Worm (Caenorhabditis elegans): Measurements from ENCODE around the gene trmt-10C.2.

The trmt-10C.2 gene

ce11 chrIII:6380472-6380871 is 34.4 kb downstream of the trmt-10C.2 start, which contains the start of gene C16A3.5:
C16A3.5 (plus strand) TSS chrIII:6380772.
- no peak for TF ChIP-seq C04F5.9 (tag; optimal IDR thresholded peaks at IDR 0.05)
- no peak for TF ChIP-seq nhr-71 (tag; optimal IDR thresholded peaks at IDR 0.05)
- no peak for TF ChIP-seq tbx-2 (tag; optimal IDR thresholded peaks at IDR 0.05)
- TF ChIP-seq hlh-17 (GFP tag; optimal IDR thresholded peaks at IDR 0.05; ENCODE audit: borderline replicate concordance) = no peak
- TF ChIP-seq lin-13 (GFP tag; optimal IDR thresholded peaks at IDR 0.05) = no peak
- TF ChIP-seq sptf-1 (tag; optimal IDR thresholded peaks at IDR 0.05) = no peak
- no peak for TF ChIP-seq mab-9 (GFP tag; IDR thresholded peaks at IDR 0.05)

- TF ChIP-seq ama-1 (optimal IDR thresholded peaks at IDR 0.05) (no peak), efl-1 (optimal IDR thresholded peaks at IDR 0.05) (no peak), efl-1 (GFP tag; optimal IDR thresholded peaks at IDR 0.05 in 1 of 2) (peak in 1 of 2 experiments; percentile 75), nhr-12 (tag; optimal IDR thresholded peaks at IDR 0.05) (no peak), ztf-4 (tag; optimal IDR thresholded peaks at IDR 0.05) (no peak)
Measured at ce11 chrIII:6381584-6382391, 35.7 kb downstream of the trmt-10C.2 start, which contains the start of gene znf-622. znf-622 (plus strand) TSS chrIII:6381634.

- TF ChIP-seq lin-15B (tag; optimal IDR thresholded peaks at IDR 0.05) = peak; percentile 13
- no peak for TF ChIP-seq lin-13 (GFP tag; optimal IDR thresholded peaks at IDR 0.05)
- no peak for TF ChIP-seq aly-2 (tag; optimal IDR thresholded peaks at IDR 0.05)
- TF ChIP-seq F16B12.6 (tag; optimal IDR thresholded peaks at IDR 0.05) = peak; percentile 89
- TF ChIP-seq nhr-71 (tag; optimal IDR thresholded peaks at IDR 0.05) = peak; percentile 57
- TF ChIP-seq efl-3 (GFP tag; optimal IDR thresholded peaks at IDR 0.05) = no peak
- peak; percentile 37 to 39 for TF ChIP-seq efl-1 (optimal IDR thresholded peaks at IDR 0.05)
- TF ChIP-seq efl-1 (GFP tag; optimal IDR thresholded peaks at IDR 0.05 in 1 of 2) = peak; percentile 48 to 95
- peak; percentile 45 to 54 for TF ChIP-seq lin-35 (GFP tag; optimal IDR thresholded peaks at IDR 0.05)
- peak; percentile 17 to 61 (median 44) for TF ChIP-seq dpl-1 (GFP tag; optimal IDR thresholded peaks at IDR 0.05)
- TF ChIP-seq nhr-20 (tag; optimal IDR thresholded peaks at IDR 0.05) = peak; percentile 26
- TF ChIP-seq nhr-47 (tag; optimal IDR thresholded peaks at IDR 0.05) = peak; percentile 33
- TF ChIP-seq snu-23 (GFP tag; optimal IDR thresholded peaks at IDR 0.05) = peak; percentile 59
- no peak for TF ChIP-seq nhr-84 (tag; optimal IDR thresholded peaks at IDR 0.05)
- no peak for TF ChIP-seq fkh-10 (GFP tag; optimal IDR thresholded peaks at IDR 0.05)
- TF ChIP-seq swsn-7 (tag; optimal IDR thresholded peaks at IDR 0.05) = peak; percentile 39
- peak; percentile 93 to 98 for TF ChIP-seq lsy-2 (tag; optimal IDR thresholded peaks at IDR 0.05)
- TF ChIP-seq nhr-85 (tag) = no peak
- TF ChIP-seq ceh-82 (tag; optimal IDR thresholded peaks at IDR 0.05) = peak in 1 of 3 experiments; percentile 18
- TF ChIP-seq rnt-1 (tag; optimal IDR thresholded peaks at IDR 0.05) = peak; percentile 21
- no peak for TF ChIP-seq elt-3 (tag; optimal IDR thresholded peaks at IDR 0.05)
- no peak for TF ChIP-seq vab-15 (tag; optimal IDR thresholded peaks at IDR 0.05)
Measured at ce11 chrIII:6382987-6383602, 37.0 kb downstream of the trmt-10C.2 start, which contains the start of gene let-716. let-716 (plus strand) TSS chrIII:6383552.

ce11 chrIII:6389533-6389932 is 43.5 kb downstream of the trmt-10C.2 start, which contains the start of gene C16A3.2:
C16A3.2 (plus strand) TSS chrIII:6389833.
- TF ChIP-seq nhr-85 (tag) (no peak), nhr-28 (tag; optimal IDR thresholded peaks at IDR 0.05) (no peak), mab-9 (GFP tag; IDR thresholded peaks at IDR 0.05) (no peak), efl-1 (optimal IDR thresholded peaks at IDR 0.05) (no peak), efl-1 (GFP tag; optimal IDR thresholded peaks at IDR 0.05 in 1 of 2) (no peak), lsy-2 (tag; optimal IDR thresholded peaks at IDR 0.05) (no peak), mdl-1 (tag; optimal IDR thresholded peaks at IDR 0.05) (no peak), jun-1 (tag; optimal IDR thresholded peaks at IDR 0.05) (no peak)
